Fruit fly (Drosophila melanogaster) whole organism, embryonic: ENCODE data around the gene cmet.

Experiments used
- Bgb ChIP-seq: fragments of 200-800 bp; sonication (Bioruptor generic); IDR thresholded peaks from 2 replicates; pipeline ENCODE4 v1.3.6; 2022; ENCODE audit warnings: missing biosample characterization, missing genetic modification characterization; ENCODE audit not compliant: partially characterized antibody
- CG10147 ChIP-seq: fragments of 200-800 bp; sonication (Bioruptor generic); optimal IDR thresholded peaks from 2 replicates; lab custom pipeline; 2019; ENCODE audit warnings: missing biosample characterization, mild to moderate bottlenecking, missing genetic modification characterization, moderate library complexity
- CG13424 ChIP-seq: fragments of 200-800 bp; sonication (Bioruptor generic); optimal IDR thresholded peaks from 2 replicates; lab custom pipeline; 2019; ENCODE audit warnings: missing biosample characterization, mild to moderate bottlenecking, missing genetic modification characterization, moderate library complexity
- CG13775 ChIP-seq: fragments of 200-800 bp; sonication (Bioruptor generic); optimal IDR thresholded peaks from 3 replicates; lab custom pipeline; 2017; ENCODE audit warnings: missing biosample characterization, mild to moderate bottlenecking, missing genetic modification characterization
- CG16779 ChIP-seq: fragments of 200-800 bp; sonication (Bioruptor generic); IDR thresholded peaks from 2 replicates; pipeline ENCODE4 v1.3.6; 2022; ENCODE audit warnings: missing biosample characterization, missing genetic modification characterization
- CG17385 ChIP-seq: fragments of 200-800 bp; sonication (Bioruptor generic); optimal IDR thresholded peaks from 3 replicates; lab custom pipeline; 2018; ENCODE audit warnings: missing biosample characterization, mild to moderate bottlenecking, missing genetic modification characterization
- CG18619 ChIP-seq: fragments of 200-800 bp; sonication (Bioruptor generic); optimal IDR thresholded peaks from 3 replicates; lab custom pipeline; 2017; ENCODE audit warnings: missing biosample characterization, mild to moderate bottlenecking, missing genetic modification characterization
- CG18764 ChIP-seq: fragments of 200-800 bp; sonication (Bioruptor generic); optimal IDR thresholded peaks from 3 replicates; lab custom pipeline; 2016; ENCODE audit warnings: missing biosample characterization, missing genetic modification characterization
- CG3726 ChIP-seq: fragments of 200-800 bp; sonication (Bioruptor generic); IDR thresholded peaks from 3 replicates; pipeline ENCODE4, ENCODE4 v1.3.6; 2022; ENCODE audit warnings: missing biosample characterization, missing genetic modification characterization
- CG3838 ChIP-seq: fragments of 200-800 bp; sonication (Bioruptor generic); optimal IDR thresholded peaks from 3 replicates; lab custom pipeline; 2016; ENCODE audit warnings: missing biosample characterization, missing genetic modification characterization
- CG3847 ChIP-seq: fragments of 200-800 bp; sonication (Bioruptor generic); IDR thresholded peaks from 2 replicates; pipeline ENCODE4 v1.3.6; 2022; ENCODE audit warnings: missing biosample characterization, missing genetic modification characterization
- CG3995 ChIP-seq: fragments of 200-800 bp; sonication (Bioruptor generic); optimal IDR thresholded peaks from 3 replicates; lab custom pipeline; 2016; ENCODE audit warnings: missing biosample characterization, missing genetic modification characterization
- CG4360 ChIP-seq: fragments of 200-800 bp; sonication (Bioruptor generic); IDR thresholded peaks from 2 replicates; pipeline ENCODE4 v1.3.6; 2022; ENCODE audit warnings: missing biosample characterization, missing genetic modification characterization
- CG6683 ChIP-seq: fragments of 200-800 bp; sonication (Bioruptor generic); optimal IDR thresholded peaks from 2 replicates; lab custom pipeline; 2017; ENCODE audit warnings: missing biosample characterization, mild to moderate bottlenecking, missing genetic modification characterization, missing genetic modification reagents
- CG7928 ChIP-seq: fragments of 200-800 bp; sonication (Bioruptor generic); optimal IDR thresholded peaks from 2 replicates; lab custom pipeline; 2017; ENCODE audit warnings: missing biosample characterization, mild to moderate bottlenecking, missing genetic modification characterization
- CG8281 ChIP-seq: fragments of 200-800 bp; sonication (Bioruptor generic); optimal IDR thresholded peaks from 2 replicates; lab custom pipeline; 2018; ENCODE audit warnings: missing biosample characterization, mild to moderate bottlenecking, missing genetic modification characterization, moderate library complexity
- CG8290 ChIP-seq, 3 experiments: fragments of 200-800 bp; sonication (Bioruptor generic); optimal IDR thresholded peaks; 2 replicates each; lab custom pipeline; 2016 to 2019; ENCODE audit warnings: missing biosample characterization in 3 of 3, missing genetic modification characterization in 3 of 3, mild to moderate bottlenecking in 2 of 3, moderate library complexity in 1 of 3
- CG8765 ChIP-seq: fragments of 200-800 bp; sonication (Bioruptor generic); IDR thresholded peaks from 2 replicates; pipeline ENCODE4 v1.3.6; 2022; ENCODE audit warnings: missing biosample characterization, missing genetic modification characterization
- CG9932 ChIP-seq: fragments of 200-800 bp; sonication (Bioruptor generic); IDR thresholded peaks from 2 replicates; pipeline ENCODE4 v1.3.6; 2022; ENCODE audit warnings: missing biosample characterization, missing genetic modification characterization
- CTCF ChIP-seq: fragments of 200-800 bp; sonication (Bioruptor generic); optimal IDR thresholded peaks from 2 replicates; lab custom pipeline; 2017; ENCODE audit warnings: missing biosample characterization, mild to moderate bottlenecking, missing genetic modification characterization, moderate library complexity
- H15 ChIP-seq: fragments of 200-800 bp; sonication (Bioruptor generic); IDR thresholded peaks from 3 replicates; pipeline ENCODE4 v1.3.6; 2022; ENCODE audit warnings: missing biosample characterization, missing genetic modification characterization
- H2.0 ChIP-seq: fragments of 200-800 bp; sonication (Bioruptor generic); IDR thresholded peaks from 2 replicates; pipeline ENCODE4 v1.3.6; 2022; ENCODE audit warnings: missing biosample characterization, missing genetic modification characterization
- HmgZ ChIP-seq: fragments of 200-800 bp; sonication (Bioruptor generic); optimal IDR thresholded peaks from 2 replicates; lab custom pipeline; 2018; ENCODE audit warnings: missing biosample characterization, mild to moderate bottlenecking, missing genetic modification characterization
- Hr3 ChIP-seq: fragments of 200-800 bp; sonication (Bioruptor generic); optimal IDR thresholded peaks from 3 replicates; lab custom pipeline; 2016; ENCODE audit warnings: missing biosample characterization, missing genetic modification characterization
- Lhr ChIP-seq: fragments of 200-800 bp; sonication (Bioruptor generic); optimal IDR thresholded peaks from 3 replicates; lab custom pipeline; 2017; ENCODE audit warnings: mild to moderate bottlenecking, missing biosample characterization, missing genetic modification reagents, missing genetic modification characterization
- Mad ChIP-seq: fragments of 200-800 bp; sonication (Bioruptor generic); optimal IDR thresholded peaks from 2 replicates; lab custom pipeline; 2016; ENCODE audit warnings: missing biosample characterization, missing genetic modification characterization
- Max ChIP-seq: fragments of 200-800 bp; sonication (Bioruptor generic); optimal IDR thresholded peaks from 2 replicates; lab custom pipeline; 2016; ENCODE audit warnings: missing biosample characterization, mild to moderate bottlenecking, missing genetic modification characterization
- NC2α ChIP-seq: fragments of 200-800 bp; sonication (Bioruptor generic); optimal IDR thresholded peaks from 2 replicates; lab custom pipeline; 2016; ENCODE audit warnings: missing biosample characterization, missing genetic modification characterization
- NK7.1 ChIP-seq: fragments of 200-800 bp; sonication (Bioruptor generic); optimal IDR thresholded peaks from 3 replicates; lab custom pipeline; 2016; ENCODE audit warnings: missing biosample characterization, missing genetic modification characterization
- Oli ChIP-seq: fragments of 200-800 bp; sonication (Bioruptor generic); optimal IDR thresholded peaks from 2 replicates; lab custom pipeline; 2018; ENCODE audit warnings: missing biosample characterization, mild to moderate bottlenecking, missing genetic modification characterization, moderate library complexity
- PHDP ChIP-seq: fragments of 200-800 bp; sonication (Bioruptor generic); optimal IDR thresholded peaks from 3 replicates; lab custom pipeline; 2018; ENCODE audit warnings: missing biosample characterization, mild to moderate bottlenecking, missing genetic modification characterization, moderate library complexity
- Sin3A ChIP-seq: fragments of >200 bp; optimal IDR thresholded peaks from 2 replicates; lab custom pipeline; 2018
- Six4 ChIP-seq: fragments of 200-800 bp; sonication (Bioruptor generic); optimal IDR thresholded peaks from 2 replicates; lab custom pipeline; 2016; ENCODE audit warnings: missing biosample characterization, missing genetic modification characterization
- ac ChIP-seq: fragments of 200-800 bp; sonication (Bioruptor generic); optimal IDR thresholded peaks from 3 replicates; lab custom pipeline; 2017; ENCODE audit warnings: missing biosample characterization, mild to moderate bottlenecking, missing genetic modification characterization
- br ChIP-seq: fragments of >200 bp; optimal IDR thresholded peaks from 2 replicates; lab custom pipeline; 2017
- caup ChIP-seq: fragments of 200-800 bp; sonication (Bioruptor generic); optimal IDR thresholded peaks from 3 replicates; lab custom pipeline; 2017; ENCODE audit warnings: missing biosample characterization, mild to moderate bottlenecking, missing genetic modification characterization, moderate library complexity; ENCODE audit not compliant: severe bottlenecking
- chif ChIP-seq, 2 experiments: fragments of 200-800 bp; sonication (Bioruptor generic); optimal IDR thresholded peaks; 3 replicates each; lab custom pipeline; 2016; ENCODE audit warnings: missing biosample characterization in 2 of 2, missing genetic modification characterization in 2 of 2
- crol ChIP-seq: fragments of 200-800 bp; sonication (Bioruptor generic); IDR thresholded peaks from 2 replicates; pipeline ENCODE4 v1.3.6; 2022; ENCODE audit warnings: missing biosample characterization, missing genetic modification characterization
- dati ChIP-seq: fragments of 200-800 bp; sonication (Bioruptor generic); IDR thresholded peaks from 2 replicates; pipeline ENCODE4 v1.3.6; 2022; ENCODE audit warnings: missing biosample characterization, missing genetic modification characterization
- esg ChIP-seq: fragments of 200-800 bp; sonication (Bioruptor generic); conservative IDR thresholded peaks from 2 replicates; pipeline ENCODE4 v1.3.6; 2022; ENCODE audit warnings: missing biosample characterization, missing genetic modification characterization
- exex ChIP-seq: fragments of 200-800 bp; sonication (Bioruptor generic); optimal IDR thresholded peaks from 4 replicates; lab custom pipeline; 2018; ENCODE audit warnings: missing biosample characterization, mild to moderate bottlenecking, missing genetic modification characterization, moderate library complexity
- ken ChIP-seq: fragments of 200-800 bp; sonication (Bioruptor generic); IDR thresholded peaks from 3 replicates; pipeline ENCODE4 v1.3.6; 2022; ENCODE audit warnings: missing biosample characterization, missing genetic modification characterization
- lola ChIP-seq, 3 experiments: fragments of >200 bp in 2 of 3; fragments of 200-800 bp in 1 of 3; sonication (Bioruptor generic) in 1 of 3; optimal IDR thresholded peaks; 2 replicates each; lab custom pipeline; 2017 to 2019; ENCODE audit warnings: missing biosample characterization in 3 of 3, missing genetic modification characterization in 3 of 3, mild to moderate bottlenecking in 1 of 3, moderate library complexity in 1 of 3
- oc ChIP-seq: fragments of 200-800 bp; sonication (Bioruptor generic); optimal IDR thresholded peaks from 2 replicates; lab custom pipeline; 2018; ENCODE audit warnings: missing biosample characterization, mild to moderate bottlenecking, missing genetic modification characterization, moderate library complexity
- run ChIP-seq: fragments of 200-800 bp; sonication (Bioruptor generic); optimal IDR thresholded peaks from 3 replicates; lab custom pipeline; 2018; ENCODE audit warnings: missing biosample characterization, mild to moderate bottlenecking, missing genetic modification characterization
- slbo ChIP-seq: fragments of 200-800 bp; sonication (Bioruptor generic); IDR thresholded peaks from 2 replicates; pipeline ENCODE4 v1.3.6; 2022; ENCODE audit warnings: missing biosample characterization, missing genetic modification characterization
- tap ChIP-seq: fragments of 200-800 bp; optimal IDR thresholded peaks from 3 replicates; lab custom pipeline; 2019; ENCODE audit warnings: missing biosample characterization, mild to moderate bottlenecking, missing genetic modification characterization, moderate library complexity
- tgo ChIP-seq: fragments of 200-800 bp; sonication (Bioruptor generic); IDR thresholded peaks from 3 replicates; pipeline ENCODE4 v1.3.6; 2022; ENCODE audit warnings: missing biosample characterization, missing genetic modification characterization
- trh ChIP-seq: fragments of 200-800 bp; sonication (Bioruptor generic); optimal IDR thresholded peaks from 2 replicates; lab custom pipeline; 2016; ENCODE audit warnings: missing biosample characterization, missing genetic modification characterization
- z ChIP-seq: fragments of 200-800 bp; sonication (Bioruptor generic); IDR thresholded peaks from 3 replicates; pipeline ENCODE4 v1.3.6; 2022; ENCODE audit warnings: missing biosample characterization, missing genetic modification characterization
- zen2 ChIP-seq: fragments of 200-800 bp; sonication (Bioruptor generic); IDR thresholded peaks from 3 replicates; pipeline ENCODE4 v1.3.6; 2022; ENCODE audit warnings: missing biosample characterization, missing genetic modification characterization; ENCODE audit not compliant: partially characterized antibody

cmet gene

DNA sequence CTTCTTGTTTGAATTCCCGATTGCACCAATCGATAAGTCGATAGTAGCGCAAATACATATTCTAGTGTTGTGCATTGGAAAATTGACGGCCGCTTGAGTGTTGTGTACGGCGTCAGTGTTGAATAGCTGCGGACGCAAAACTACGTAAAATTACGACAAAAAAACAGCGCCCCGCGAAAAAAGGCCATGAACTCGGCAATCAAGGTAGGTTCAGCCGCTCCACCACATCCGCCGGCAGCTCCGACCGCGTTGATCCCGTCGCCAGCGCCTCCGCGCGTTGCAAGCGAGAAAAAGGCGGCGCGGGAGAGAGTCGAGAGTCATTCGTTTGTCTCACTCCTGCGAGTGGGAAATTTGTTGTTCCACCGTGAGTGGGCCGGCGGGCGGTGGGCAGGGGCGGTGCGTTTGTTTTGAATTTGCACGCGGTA, 9.1 kb upstream of the cmet start, which contains the start of gene CG33695 (continued):
- TF ChIP-seq Hr3 (GFP tag; lab: Kevin White, UChicago) = peak; percentile 39
- no peak for TF ChIP-seq lola (GFP tag; optimal IDR thresholded peaks at IDR 0.05; lab: Kevin White, UChicago)
- TF ChIP-seq oc = no peak
- peak; percentile 27; the same call in 1 of the 3 replicates for TF ChIP-seq H15 (GFP tag; lab: Robert Waterston, UW)
- TF ChIP-seq caup (GFP tag; lab: Kevin White, UChicago) = peak; percentile 72
- TF ChIP-seq slbo (GFP tag; lab: Robert Waterston, UW) = peak; percentile 77
- TF ChIP-seq CG4360 (GFP tag; lab: Robert Waterston, UW) = no peak
- peak; percentile 84 for TF ChIP-seq CG3847 (GFP tag; lab: Robert Waterston, UW)
- peak; percentile 53 to 63 for TF ChIP-seq chif (GFP tag; optimal IDR thresholded peaks at IDR 0.05; lab: Kevin White, UChicago)
- TF ChIP-seq tgo (GFP tag; lab: Robert Waterston, UW) = peak; percentile 22; the same call in 1 of the 3 replicates
- TF ChIP-seq exex (tag; lab: Kevin White, UChicago) = no peak
- TF ChIP-seq tap = no peak
- TF ChIP-seq zen2 (GFP tag; lab: Robert Waterston, UW) = peak; percentile 68; the same call in 1 of the 3 replicates
- no peak for TF ChIP-seq Lhr (GFP tag; lab: Kevin White, UChicago)
- TF ChIP-seq Max (GFP tag; lab: Kevin White, UChicago) = peak; percentile 77
- TF ChIP-seq z (GFP tag; lab: Robert Waterston, UW) = no peak
- TF ChIP-seq CG3838 (GFP tag; lab: Kevin White, UChicago) = peak; percentile 34
- TF ChIP-seq ac = no peak
- no peak for TF ChIP-seq run
- peak; percentile 56 for TF ChIP-seq PHDP (tag; lab: Kevin White, UChicago)
- peak; percentile 41 for TF ChIP-seq CG17385 (GFP tag; lab: Kevin White, UChicago)
- no peak for TF ChIP-seq CG10147 (GFP tag; lab: Kevin White, UChicago)
- TF ChIP-seq Mad (GFP tag; lab: Kevin White, UChicago) = peak; percentile 61
- TF ChIP-seq CG9932 (GFP tag; lab: Robert Waterston, UW) = peak; percentile 85
- no peak for TF ChIP-seq esg (GFP tag; lab: Robert Waterston, UW)
- peak; percentile 11 for TF ChIP-seq CG13424 (tag; lab: Kevin White, UChicago)
- peak; percentile 15 for TF ChIP-seq CG13775 (GFP tag; lab: Kevin White, UChicago)
- peak; percentile 28; the same call in 1 of the 2 replicates for TF ChIP-seq H2.0 (GFP tag; lab: Robert Waterston, UW)
- TF ChIP-seq NK7.1 = peak; percentile 42
- TF ChIP-seq CTCF (GFP tag; lab: Kevin White, UChicago) = peak; percentile 11
- peak; percentile 45 for TF ChIP-seq CG6683 (GFP tag; lab: Kevin White, UChicago)
- peak; percentile 43 for TF ChIP-seq CG18619
- TF ChIP-seq Bgb = peak; percentile 74
- TF ChIP-seq Sin3A = peak; percentile 59
- TF ChIP-seq CG8281 (tag; lab: Kevin White, UChicago) = no peak
- TF ChIP-seq HmgZ (tag; lab: Kevin White, UChicago) = peak; percentile 82
- no peak for TF ChIP-seq CG8765
- peak; percentile 55 for TF ChIP-seq CG8290 (GFP tag; optimal IDR thresholded peaks at IDR 0.05; lab: Kevin White, UChicago)
- no peak for TF ChIP-seq CG8290 (tag; optimal IDR thresholded peaks at IDR 0.05; lab: Kevin White, UChicago)
- peak; percentile 5 for TF ChIP-seq Oli (tag; lab: Kevin White, UChicago)
- no peak for TF ChIP-seq br (lab: Kevin White, UChicago)
- TF ChIP-seq Six4 (GFP tag; lab: Kevin White, UChicago) = peak; percentile 44
- no peak for TF ChIP-seq CG7928 (GFP tag; lab: Kevin White, UChicago)
- TF ChIP-seq trh (GFP tag; lab: Kevin White, UChicago) = peak; percentile 47
- peak; percentile 61; the same call in 2 of the 3 replicates for TF ChIP-seq ken (GFP tag; lab: Robert Waterston, UW)
- TF ChIP-seq CG3995 (GFP tag; lab: Kevin White, UChicago) = peak; percentile 43
- no peak for TF ChIP-seq dati (GFP tag; lab: Robert Waterston, UW)
- no peak for TF ChIP-seq CG3726 (GFP tag; lab: Robert Waterston, UW)
- TF ChIP-seq NC2α (GFP tag; lab: Kevin White, UChicago) = peak; percentile 57
- TF ChIP-seq crol = peak; percentile 91
- peak; percentile 36 for TF ChIP-seq CG18764
- TF ChIP-seq CG16779 (GFP tag; lab: Robert Waterston, UW) = peak; percentile 50; the same call in 1 of the 2 replicates
